Worm (Caenorhabditis elegans): ENCODE measurements around the gene dpy-11.
A peak's percentile ranks its signal among the peaks of the same experiment; 100 is the strongest.

The dpy-11 gene

DNA sequence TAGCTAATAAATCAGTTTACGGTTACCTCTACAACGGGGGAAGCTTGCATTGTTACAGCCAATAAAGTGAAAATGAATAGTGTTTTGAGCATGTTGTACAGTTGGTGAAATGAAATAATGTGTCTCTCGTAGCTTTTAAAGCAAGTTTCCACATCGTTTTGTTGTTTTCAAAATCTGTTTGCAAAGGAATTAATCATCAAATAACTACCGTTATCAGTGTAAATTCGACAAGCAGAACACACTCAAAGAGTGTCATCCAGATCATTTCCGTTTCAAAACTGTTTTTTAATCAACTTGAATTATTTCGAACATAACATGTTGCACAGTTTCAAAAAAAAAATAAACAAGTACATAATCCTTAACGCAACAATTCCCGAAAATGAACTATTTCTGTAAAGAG is 42.0 kb upstream of the dpy-11 start, which contains the start of gene spp-27:
Gene spp-27, minus strand, starts transcription at position 101 of the 400 bp plus-strand sequence.
- TF ChIP-seq ceh-9 (tag; optimal IDR thresholded peaks at IDR 0.05) = no peak
- TF ChIP-seq fkh-2 (tag; optimal IDR thresholded peaks at IDR 0.05) = no peak
- TF ChIP-seq lin-15B (tag; optimal IDR thresholded peaks at IDR 0.05) = no peak

DNA sequence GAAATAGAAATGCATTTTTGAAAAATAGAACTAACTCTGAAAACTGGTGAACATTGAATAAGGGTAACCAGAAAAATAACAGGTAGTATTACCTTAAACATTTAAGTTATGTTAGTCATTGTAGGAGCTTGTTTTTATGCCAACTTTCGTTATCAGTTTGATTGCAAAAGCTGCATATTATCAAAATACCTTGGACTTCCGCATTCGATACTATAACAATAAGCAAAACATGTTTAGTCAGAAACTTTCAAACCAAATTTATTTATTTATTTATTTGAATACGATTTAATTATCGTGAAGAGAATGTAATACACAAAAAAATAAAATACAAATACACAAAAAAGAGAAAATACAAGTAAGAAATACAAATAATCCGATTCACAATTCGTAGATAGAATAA is 39.3 kb upstream of the dpy-11 start, which contains the start of gene K04A8.19:
Gene K04A8.19, minus strand, starts transcription at position 101 of the 400 bp plus-strand sequence.
- TF ChIP-seq snpc-4 (tag; optimal IDR thresholded peaks at IDR 0.05) (no peak), nhr-28 (tag; optimal IDR thresholded peaks at IDR 0.05) (no peak), nhr-43 (tag; optimal IDR thresholded peaks at IDR 0.05; ENCODE audit: poor library complexity, severe bottlenecking) (no peak), mdl-1 (tag; optimal IDR thresholded peaks at IDR 0.05) (no peak), nhr-76 (tag; optimal IDR thresholded peaks at IDR 0.05) (no peak), pha-4 (tag; optimal IDR thresholded peaks at IDR 0.05) (no peak), ztf-4 (tag; optimal IDR thresholded peaks at IDR 0.05) (no peak), elt-2 (tag; optimal IDR thresholded peaks at IDR 0.05) (no peak), mml-1 (tag; optimal IDR thresholded peaks at IDR 0.05) (no peak), ZK546.5 (tag; optimal IDR thresholded peaks at IDR 0.05) (no peak), fos-1 (tag; optimal IDR thresholded peaks at IDR 0.05) (no peak)

DNA sequence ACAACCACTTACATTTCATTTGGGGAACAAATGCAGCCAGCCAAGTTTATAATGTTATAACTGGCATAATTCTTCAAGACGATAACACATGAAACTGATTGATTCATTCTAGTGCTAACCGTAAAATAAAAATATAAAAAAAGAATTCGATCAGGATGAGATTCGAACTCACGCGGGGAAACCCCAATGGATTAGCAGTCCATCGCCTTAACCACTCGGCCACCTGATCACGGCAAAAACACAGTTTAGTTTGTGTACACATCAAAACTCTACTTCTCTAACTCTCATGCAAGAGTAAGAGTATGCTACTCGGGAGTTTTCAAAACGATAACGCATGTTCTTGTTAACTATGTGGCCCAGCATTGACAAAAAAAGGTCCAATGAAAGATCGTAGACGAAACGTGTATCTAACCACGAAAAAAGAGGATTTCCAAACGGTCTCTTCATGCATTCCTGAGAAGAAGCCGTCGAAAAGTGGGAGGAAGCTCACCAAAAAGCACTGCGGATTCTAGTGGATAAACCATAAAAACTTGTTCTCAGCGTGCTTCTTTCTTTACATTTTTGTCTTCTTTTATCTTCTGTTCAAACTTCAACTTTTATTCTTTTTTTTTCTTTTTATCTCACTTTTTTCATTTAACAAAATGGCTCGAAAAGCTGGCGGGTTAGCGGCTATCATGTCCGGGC is 36.8 kb upstream of the dpy-11 start, which contains the start of gene twk-10:
Gene twk-10, plus strand, starts transcription at position 634 of the 684 bp plus-strand sequence.
- TF ChIP-seq aly-2 (tag; optimal IDR thresholded peaks at IDR 0.05) (no peak), mml-1 (tag; optimal IDR thresholded peaks at IDR 0.05) (no peak), elt-1 (tag; optimal IDR thresholded peaks at IDR 0.05) (no peak), lsy-12 (tag; optimal IDR thresholded peaks at IDR 0.05) (no peak), zag-1 (tag; optimal IDR thresholded peaks at IDR 0.05) (no peak), ceh-82 (tag; optimal IDR thresholded peaks at IDR 0.05) (no peak), nhr-23 (tag; optimal IDR thresholded peaks at IDR 0.05) (peak; percentile 12), nhr-12 (tag; optimal IDR thresholded peaks at IDR 0.05) (no peak), lin-15B (tag; optimal IDR thresholded peaks at IDR 0.05) (no peak), nhr-67 (tag; optimal IDR thresholded peaks at IDR 0.05) (no peak), nhr-43 (tag; optimal IDR thresholded peaks at IDR 0.05; ENCODE audit: poor library complexity, severe bottlenecking) (peak; percentile 47), egl-5 (tag; optimal IDR thresholded peaks at IDR 0.05) (no peak), fkh-10 (GFP tag; optimal IDR thresholded peaks at IDR 0.05) (no peak), nhr-25 (tag; optimal IDR thresholded peaks at IDR 0.05) (no peak), ceh-16 (tag; optimal IDR thresholded peaks at IDR 0.05) (no peak), elt-3 (tag; optimal IDR thresholded peaks at IDR 0.05) (no peak), nhr-11 (tag; optimal IDR thresholded peaks at IDR 0.05) (no peak), skn-1 (tag; optimal IDR thresholded peaks at IDR 0.05) (no peak), nhr-237 (tag; optimal IDR thresholded peaks at IDR 0.05) (no peak), nhr-77 (tag; optimal IDR thresholded peaks at IDR 0.05) (no peak), snpc-4 (tag; optimal IDR thresholded peaks at IDR 0.05) (no peak), unc-62 (GFP tag; optimal IDR thresholded peaks at IDR 0.05) (no peak), pha-4 (tag; optimal IDR thresholded peaks at IDR 0.05) (peak; percentile 60), ztf-11 (tag; optimal IDR thresholded peaks at IDR 0.05) (no peak), jun-1 (tag; optimal IDR thresholded peaks at IDR 0.05) (no peak), sea-2 (GFP tag; optimal IDR thresholded peaks at IDR 0.05) (no peak), tbx-2 (tag; optimal IDR thresholded peaks at IDR 0.05) (no peak), nfya-1 (tag; optimal IDR thresholded peaks at IDR 0.05; ENCODE audit: insufficient read depth) (no peak), daf-12 (tag; optimal IDR thresholded peaks at IDR 0.05) (no peak), ceh-28 (tag; optimal IDR thresholded peaks at IDR 0.05) (no peak), fos-1 (tag; optimal IDR thresholded peaks at IDR 0.05) (no peak), nhr-76 (tag; optimal IDR thresholded peaks at IDR 0.05) (no peak), elt-2 (tag; optimal IDR thresholded peaks at IDR 0.05) (peak; percentile 32), egl-27 (tag; optimal IDR thresholded peaks at IDR 0.05) (peak; percentile 9), mdl-1 (tag; optimal IDR thresholded peaks at IDR 0.05) (no peak), ceh-9 (tag; optimal IDR thresholded peaks at IDR 0.05) (no peak), eor-1 (tag; optimal IDR thresholded peaks at IDR 0.05) (no peak), unc-39 (tag; optimal IDR thresholded peaks at IDR 0.05) (no peak), fkh-2 (tag; optimal IDR thresholded peaks at IDR 0.05) (no peak), pqm-1 (tag; optimal IDR thresholded peaks at IDR 0.05) (peak; percentile 5), ZK546.5 (tag; optimal IDR thresholded peaks at IDR 0.05) (no peak), lin-39 (tag; optimal IDR thresholded peaks at IDR 0.05) (no peak), nhr-28 (tag; optimal IDR thresholded peaks at IDR 0.05) (no peak)
